Worm (Caenorhabditis elegans) whole organism, L3 larva: ENCODE results near the gene F54D12.8.
A peak's percentile ranks its signal among the peaks of the same experiment; 100 is the strongest.

Experiments used
- aly-2 ChIP-seq: fragments of 150-350 bp; optimal IDR thresholded peaks from 2 replicates; lab custom pipeline; 2014; ENCODE audit warnings: missing biosample characterization, missing genetic modification characterization
- ceh-28 ChIP-seq: fragments of 150-350 bp; optimal IDR thresholded peaks from 2 replicates; lab custom pipeline; 2014; ENCODE audit warnings: missing biosample characterization, missing genetic modification reagents, missing genetic modification characterization
- ceh-82 ChIP-seq: fragments of 150-350 bp; optimal IDR thresholded peaks from 2 replicates; lab custom pipeline; 2014; ENCODE audit warnings: missing biosample characterization, missing genetic modification characterization
- egl-5 ChIP-seq: fragments of 150-350 bp; optimal IDR thresholded peaks from 2 replicates; lab custom pipeline; 2017; ENCODE audit warnings: missing biosample characterization, missing genetic modification reagents, missing genetic modification characterization, inconsistent platforms
- elt-1 ChIP-seq: fragments of 150-350 bp; optimal IDR thresholded peaks from 2 replicates; lab custom pipeline; 2014; ENCODE audit warnings: missing biosample characterization, missing genetic modification characterization
- elt-2 ChIP-seq: sonication (generic microtip); optimal IDR thresholded peaks from 2 replicates; lab custom pipeline; 2016; ENCODE audit warnings: missing genetic modification reagents, mild to moderate bottlenecking, missing genetic modification characterization, missing compliant biosample characterization
- eor-1 ChIP-seq, 2 experiments: fragments of 150-350 bp; optimal IDR thresholded peaks; 2 replicates each; lab custom pipeline; 2014 to 2018; ENCODE audit warnings: missing biosample characterization in 2 of 2, missing genetic modification characterization in 2 of 2
- fkh-2 ChIP-seq: fragments of 150-350 bp; optimal IDR thresholded peaks from 2 replicates; lab custom pipeline; 2014; ENCODE audit warnings: missing biosample characterization, missing genetic modification reagents, missing genetic modification characterization
- fos-1 ChIP-seq: fragments of 150-350 bp; optimal IDR thresholded peaks from 2 replicates; lab custom pipeline; 2014; ENCODE audit warnings: missing biosample characterization, missing genetic modification characterization
- hmg-11 ChIP-seq: sonication (generic microtip); optimal IDR thresholded peaks from 2 replicates; lab custom pipeline; 2016; ENCODE audit warnings: missing genetic modification characterization, missing compliant biosample characterization
- lin-15B ChIP-seq: fragments of 150-350 bp; optimal IDR thresholded peaks from 2 replicates; lab custom pipeline; 2014; ENCODE audit warnings: missing biosample characterization, missing genetic modification characterization
- lin-39 ChIP-seq: fragments of 150-350 bp; optimal IDR thresholded peaks from 2 replicates; lab custom pipeline; 2018; ENCODE audit warnings: missing biosample characterization, missing genetic modification reagents, missing genetic modification characterization
- lsy-12 ChIP-seq: sonication (generic microtip); optimal IDR thresholded peaks from 2 replicates; lab custom pipeline; 2016; ENCODE audit warnings: mild to moderate bottlenecking, missing genetic modification characterization, missing compliant biosample characterization
- mdl-1 ChIP-seq: fragments of 150-350 bp; optimal IDR thresholded peaks from 2 replicates; lab custom pipeline; 2014; ENCODE audit warnings: missing biosample characterization, missing genetic modification characterization
- mml-1 ChIP-seq: fragments of 150-350 bp; sonication (generic microtip); optimal IDR thresholded peaks from 3 replicates; lab custom pipeline; 2014; ENCODE audit warnings: missing biosample characterization, missing genetic modification characterization
- nfya-1 ChIP-seq: sonication (generic microtip); optimal IDR thresholded peaks from 2 replicates; lab custom pipeline; 2017; ENCODE audit warnings: missing genetic modification characterization, mild to moderate bottlenecking, missing compliant biosample characterization, antibody characterized with exemption, moderate library complexity; ENCODE audit not compliant: insufficient read depth
- nhr-12 ChIP-seq: fragments of 150-350 bp; optimal IDR thresholded peaks from 2 replicates; lab custom pipeline; 2014; ENCODE audit warnings: missing biosample characterization, missing genetic modification characterization
- nhr-23 ChIP-seq: fragments of 150-350 bp; optimal IDR thresholded peaks from 2 replicates; lab custom pipeline; 2014; ENCODE audit warnings: missing biosample characterization, missing genetic modification reagents, missing genetic modification characterization
- nhr-28 ChIP-seq: fragments of 150-350 bp; optimal IDR thresholded peaks from 2 replicates; lab custom pipeline; 2014; ENCODE audit warnings: missing biosample characterization, missing genetic modification characterization
- nhr-76 ChIP-seq: fragments of 150-350 bp; sonication (generic microtip); optimal IDR thresholded peaks from 5 replicates; lab custom pipeline; 2014; ENCODE audit warnings: missing biosample characterization, missing genetic modification characterization
- pha-4 ChIP-seq: fragments of 150-350 bp; optimal IDR thresholded peaks from 2 replicates; lab custom pipeline; 2014; ENCODE audit warnings: missing biosample characterization, missing genetic modification reagents, missing genetic modification characterization
- sea-2 ChIP-seq: fragments of 150-350 bp; sonication (generic microtip); optimal IDR thresholded peaks from 4 replicates; lab custom pipeline; 2014; ENCODE audit warnings: missing biosample characterization, missing genetic modification reagents, missing genetic modification characterization
- skn-1 ChIP-seq: fragments of 150-350 bp; optimal IDR thresholded peaks from 2 replicates; lab custom pipeline; 2014; ENCODE audit warnings: missing biosample characterization, missing genetic modification characterization
- snpc-4 ChIP-seq: fragments of 150-350 bp; optimal IDR thresholded peaks from 2 replicates; lab custom pipeline; 2014; ENCODE audit warnings: missing biosample characterization, missing genetic modification characterization
- unc-62 ChIP-seq: fragments of 150-350 bp; sonication (generic microtip); optimal IDR thresholded peaks from 4 replicates; lab custom pipeline; 2014; ENCODE audit warnings: missing biosample characterization, missing genetic modification reagents, missing genetic modification characterization
- zag-1 ChIP-seq: fragments of 150-350 bp; optimal IDR thresholded peaks from 2 replicates; lab custom pipeline; 2014; ENCODE audit warnings: missing biosample characterization, missing genetic modification characterization

The F54D12.8 gene

DNA sequence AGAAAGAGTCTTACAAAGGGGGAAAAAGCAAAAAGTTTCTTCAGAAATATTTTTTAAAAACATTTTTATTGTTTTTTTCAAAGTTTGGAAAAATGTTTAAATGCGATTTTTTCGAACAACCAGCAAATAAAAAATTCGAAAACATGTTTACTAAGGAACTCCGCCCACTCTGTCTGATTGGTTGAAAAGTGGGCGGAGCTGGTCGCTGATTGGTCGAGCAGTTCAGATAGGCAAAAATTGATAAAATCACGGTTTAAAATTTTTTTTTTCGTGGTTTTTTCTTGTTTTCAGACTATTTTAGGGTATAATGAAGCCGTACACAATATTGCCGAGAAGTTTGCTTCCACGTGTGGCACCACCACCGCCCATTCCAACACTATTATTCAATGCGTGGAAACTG lies 25.7 kb downstream of the F54D12.8 start:
- TF ChIP-seq aly-2 (tag; lab: Kevin White, UChicago) (no peak), nfya-1 (tag; lab: Kevin White, UChicago) (peak; percentile 51), hmg-11 (tag; lab: Kevin White, UChicago) (no peak)
- TF ChIP-seq, all 47 proteins: peak for 1

DNA sequence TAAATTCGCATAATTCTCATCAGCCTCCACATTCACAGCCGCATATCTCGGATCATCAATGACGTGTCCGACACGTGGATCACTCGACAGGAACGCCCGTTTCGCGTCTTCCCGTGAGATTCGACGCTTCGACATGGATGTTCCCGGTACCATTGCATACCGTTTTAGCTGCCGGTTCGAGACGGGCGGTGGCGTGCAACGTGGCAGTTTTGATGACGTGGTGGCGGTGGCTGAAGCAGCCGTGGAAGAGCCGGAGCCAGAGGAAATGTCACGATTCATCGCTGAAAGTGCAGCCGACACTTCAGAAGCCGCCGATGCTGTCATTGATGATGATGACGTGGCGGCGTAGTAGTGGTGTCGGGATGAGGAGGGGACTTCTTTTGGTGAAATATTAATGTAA lies 26.3 kb downstream of the F54D12.8 start:
- TF ChIP-seq lsy-12 (tag; lab: Kevin White, UChicago) (peak; percentile 22), egl-5 (tag; lab: Kevin White, UChicago) (no peak)

DNA sequence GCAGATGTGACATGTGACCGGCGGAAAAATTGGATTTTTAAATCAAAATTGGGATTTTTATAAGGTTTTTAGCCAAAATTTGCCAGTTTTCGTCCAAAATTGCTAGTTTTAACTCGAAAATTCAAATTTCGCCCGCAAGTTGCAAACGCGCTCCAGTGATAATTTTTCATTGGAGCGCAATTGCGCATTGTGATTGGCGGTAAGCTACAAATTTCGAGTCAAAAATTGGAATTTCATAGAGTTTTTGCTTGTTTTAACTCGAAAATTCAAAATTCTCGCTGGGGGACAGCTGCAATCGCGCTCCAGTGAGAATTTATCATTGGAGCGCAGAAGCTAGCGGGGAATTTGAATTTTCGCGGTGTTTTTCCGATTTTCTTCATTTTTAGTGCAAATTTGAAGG lies 28.5 kb downstream of the F54D12.8 start:
- TF ChIP-seq ceh-82 (tag; lab: Kevin White, UChicago) (no peak), elt-2 (no peak)

DNA sequence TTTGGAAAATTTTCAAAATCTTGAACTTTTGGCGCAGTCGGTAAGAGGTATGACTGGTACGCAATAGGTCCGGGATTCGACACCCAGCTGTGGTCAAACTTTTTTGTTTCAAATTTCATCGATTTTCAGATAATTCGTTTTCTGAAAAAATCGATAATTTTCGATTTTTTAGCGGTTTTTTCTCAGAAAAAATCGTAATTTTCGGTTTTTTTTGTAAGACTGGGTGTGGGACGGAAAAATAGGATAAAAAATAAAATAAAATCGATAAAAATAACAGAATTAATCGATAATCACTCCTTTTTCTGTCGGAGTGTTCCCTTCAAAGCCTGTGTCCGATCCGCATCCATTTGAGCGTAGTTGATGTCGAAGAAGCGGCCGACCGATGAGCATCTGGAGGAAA lies 29.1 kb downstream of the F54D12.8 start:
- TF ChIP-seq nhr-12 (tag; lab: Kevin White, UChicago), result no peak
- peak; percentile 66 for TF ChIP-seq ceh-28 (tag; lab: Kevin White, UChicago)

DNA sequence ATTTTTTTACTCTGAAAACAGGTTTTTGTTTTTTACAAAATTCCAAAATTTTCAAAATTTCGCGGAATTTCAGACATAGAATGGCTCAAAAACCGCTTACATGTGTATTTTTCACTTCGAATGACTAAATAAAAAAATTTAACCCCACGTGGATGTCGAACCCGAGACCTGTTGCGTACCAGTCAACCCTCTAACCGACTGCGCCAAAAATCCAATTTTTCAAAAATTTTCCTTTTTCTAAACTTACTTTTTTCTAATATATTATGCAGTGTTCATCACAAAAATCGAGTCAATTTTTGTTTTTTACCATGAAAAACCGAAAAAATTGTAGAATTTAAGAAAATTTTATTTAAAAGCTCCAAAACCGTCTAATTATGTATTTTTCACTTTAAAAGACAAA lies 31.9 kb downstream of the F54D12.8 start:
- TF ChIP-seq zag-1 (tag; lab: Kevin White, UChicago) (no peak), snpc-4 (tag; lab: Kevin White, UChicago) (no peak), hmg-11 (tag; lab: Kevin White, UChicago) (no peak), aly-2 (tag; lab: Kevin White, UChicago) (no peak)
- TF ChIP-seq, all 47 proteins: peak for 0

DNA sequence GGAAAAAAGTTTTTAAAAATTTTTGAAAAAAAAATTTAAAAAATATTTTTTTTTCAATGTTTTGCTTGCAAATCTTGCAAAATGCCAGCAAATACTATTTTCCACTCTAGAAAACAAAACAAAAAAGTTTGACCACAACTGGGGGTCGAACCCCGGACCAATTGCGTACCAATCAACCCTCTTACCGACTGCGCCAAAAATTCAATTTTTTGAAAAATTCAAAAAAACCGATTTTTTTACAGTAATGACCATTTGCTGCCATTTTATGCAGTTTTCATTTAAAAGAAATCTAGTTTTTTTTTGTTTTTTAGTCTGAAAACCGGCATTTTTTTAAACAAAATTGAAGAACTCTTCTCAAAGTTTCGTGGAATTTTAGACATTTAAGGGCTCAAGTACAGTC lies 35.4 kb downstream of the F54D12.8 start:
- TF ChIP-seq nhr-23 (tag; lab: Kevin White, UChicago) (no peak), ceh-28 (tag; lab: Kevin White, UChicago) (no peak), fkh-2 (tag; lab: Kevin White, UChicago) (no peak), nhr-12 (tag; lab: Kevin White, UChicago) (no peak), mdl-1 (no peak), nhr-28 (tag; lab: Kevin White, UChicago) (no peak), snpc-4 (tag; lab: Kevin White, UChicago) (no peak), unc-62 (GFP tag; lab: Kevin White, UChicago) (no peak), elt-1 (tag; lab: Kevin White, UChicago) (no peak), nhr-76 (tag; lab: Kevin White, UChicago) (no peak), sea-2 (GFP tag; lab: Kevin White, UChicago) (no peak), lin-15B (tag; lab: Kevin White, UChicago) (no peak), nfya-1 (tag; lab: Kevin White, UChicago) (no peak), eor-1 (tag; optimal IDR thresholded peaks at IDR 0.05; lab: Kevin White, UChicago) (no peak), mml-1 (no peak), fos-1 (tag; lab: Kevin White, UChicago) (no peak)

DNA sequence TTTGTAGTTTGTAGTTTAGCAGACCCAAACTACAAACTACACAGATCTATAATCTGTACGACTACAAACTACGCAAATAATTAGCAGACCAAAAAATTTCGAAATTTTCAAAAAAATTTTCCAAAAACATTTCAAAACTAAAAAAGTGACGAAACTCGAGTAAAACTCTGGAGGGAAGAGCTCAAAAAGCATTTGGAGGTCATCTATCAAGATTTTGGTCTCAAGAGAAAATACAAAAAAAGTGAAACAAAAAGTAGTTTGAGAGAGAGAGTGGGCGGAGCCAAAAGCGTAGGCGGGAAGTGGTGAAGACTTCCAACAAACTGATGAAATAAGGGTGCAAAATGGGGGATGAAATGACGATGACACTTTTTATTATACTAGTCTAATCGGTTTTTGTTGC lies 37.6 kb downstream of the F54D12.8 start:
- no peak for TF ChIP-seq sea-2 (GFP tag; lab: Kevin White, UChicago)
- TF ChIP-seq lin-39 (tag; lab: Kevin White, UChicago), result peak; percentile 85
- TF ChIP-seq pha-4, result no peak
- TF ChIP-seq nfya-1 (tag; lab: Kevin White, UChicago), result peak; percentile 4
- no peak for TF ChIP-seq nhr-28 (tag; lab: Kevin White, UChicago)
- TF ChIP-seq elt-1 (tag; lab: Kevin White, UChicago), result peak; percentile 54
- TF ChIP-seq, all 47 proteins: peak for 3

DNA sequence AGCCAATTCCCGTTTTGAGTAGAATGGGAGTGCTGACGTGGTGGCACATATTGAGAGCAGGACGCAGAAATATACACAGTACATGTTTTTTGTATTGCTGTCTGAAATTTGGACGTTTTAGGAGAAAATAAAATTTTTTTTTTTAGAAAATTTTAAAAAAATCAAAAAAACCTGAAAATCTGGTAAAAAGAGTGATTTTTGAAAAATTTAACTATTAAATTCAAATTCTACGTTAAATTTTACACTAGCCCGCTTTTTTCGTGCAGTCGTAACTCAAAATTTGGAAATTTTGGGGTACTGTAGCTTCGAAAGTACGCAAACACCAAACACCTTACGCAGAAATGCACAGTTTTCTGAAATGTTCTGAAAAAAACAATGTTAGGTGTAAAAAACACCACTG lies 39.9 kb downstream of the F54D12.8 start, which contains the start of gene C13A10.2:
TSS of gene C13A10.2 (minus strand) at position 101 of the 400 bp plus-strand sequence.
- TF ChIP-seq pha-4 (no peak), skn-1 (tag; lab: Kevin White, UChicago) (no peak), nfya-1 (tag; lab: Kevin White, UChicago) (no peak), mdl-1 (no peak), lsy-12 (tag; lab: Kevin White, UChicago) (no peak), sea-2 (GFP tag; lab: Kevin White, UChicago) (no peak), fkh-2 (tag; lab: Kevin White, UChicago) (no peak), snpc-4 (tag; lab: Kevin White, UChicago) (no peak)
